Worm (Caenorhabditis elegans) whole organism, L1 larva: Measurements from ENCODE around the gene chil-5.

Source experiments
- alr-1 ChIP-seq: fragments of 200-800 bp; sonication (Bioruptor generic); optimal IDR thresholded peaks from 2 replicates; lab custom pipeline; 2018; ENCODE audit warnings: borderline replicate concordance, mild to moderate bottlenecking, missing genetic modification characterization, missing compliant biosample characterization
- aly-2 ChIP-seq: fragments of 150-350 bp; optimal IDR thresholded peaks from 2 replicates; lab custom pipeline; 2014; ENCODE audit warnings: missing biosample characterization, missing genetic modification characterization
- elt-3 ChIP-seq, 6 experiments: fragments of 150-350 bp in 1 of 6; sonication (generic microtip); optimal IDR thresholded peaks; 2 replicates each; lab custom pipeline; 2017 to 2018; ENCODE audit warnings: missing biosample characterization in 6 of 6, missing genetic modification characterization in 6 of 6, inconsistent platforms in 1 of 6
- lin-15B ChIP-seq: fragments of 150-350 bp; sonication (generic microtip); optimal IDR thresholded peaks from 3 replicates; lab custom pipeline; 2014; ENCODE audit warnings: missing biosample characterization, missing genetic modification characterization
- lsy-2 ChIP-seq, 2 experiments: fragments of 150-350 bp; optimal IDR thresholded peaks; 2 replicates each; lab custom pipeline; 2014; ENCODE audit warnings: missing biosample characterization in 2 of 2, missing genetic modification characterization in 2 of 2
- mep-1 ChIP-seq: fragments of 150-350 bp; optimal IDR thresholded peaks from 2 replicates; lab custom pipeline; 2014; ENCODE audit warnings: missing biosample characterization, missing genetic modification characterization
- sptf-1 ChIP-seq: fragments of 150-350 bp; optimal IDR thresholded peaks from 2 replicates; lab custom pipeline; 2014; ENCODE audit warnings: missing biosample characterization, missing genetic modification characterization
- tbx-2 ChIP-seq: sonication (generic microtip); optimal IDR thresholded peaks from 2 replicates; lab custom pipeline; 2016; ENCODE audit warnings: missing genetic modification characterization, missing compliant biosample characterization
- unc-30 ChIP-seq: sonication (generic microtip); optimal IDR thresholded peaks from 2 replicates; lab custom pipeline; 2017; ENCODE audit warnings: missing biosample characterization, missing genetic modification characterization

DNA sequence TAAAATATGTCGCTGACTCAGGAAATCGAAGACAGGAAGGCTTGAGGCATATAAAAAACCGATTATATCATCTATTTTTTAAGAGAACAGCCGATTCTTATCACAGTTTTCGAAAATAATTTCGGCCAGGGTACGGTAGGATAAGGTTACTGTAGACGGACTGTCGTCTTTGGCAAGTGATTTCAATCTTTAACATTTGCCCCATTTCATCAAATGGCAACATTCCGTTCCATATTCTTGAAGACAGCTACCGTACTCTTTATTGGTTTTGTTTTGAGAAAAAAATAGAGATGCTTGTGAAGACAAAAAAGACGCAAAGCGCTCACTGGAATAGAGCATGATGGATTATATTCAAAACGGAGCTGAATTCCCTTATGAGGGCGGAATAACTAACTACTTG lies 39.3 kb upstream of the chil-5 start:
- TF ChIP-seq lin-15B (tag; lab: Kevin White, UChicago) = no peak
- TF ChIP-seq lsy-2 (tag; optimal IDR thresholded peaks at IDR 0.05; lab: Kevin White, UChicago) = no peak
- TF ChIP-seq elt-3 (tag; optimal IDR thresholded peaks at IDR 0.05; lab: Kevin White, UChicago) = no peak
- no peak for TF ChIP-seq mep-1 (tag; lab: Kevin White, UChicago)
- no peak for TF ChIP-seq tbx-2 (tag; lab: Kevin White, UChicago)
- TF ChIP-seq aly-2 (tag; lab: Kevin White, UChicago) = no peak
- TF ChIP-seq alr-1 (tag; lab: Kevin White, UChicago) = no peak
- no peak for TF ChIP-seq unc-30 (tag; lab: Kevin White, UChicago)
- TF ChIP-seq sptf-1 (tag; lab: Kevin White, UChicago) = no peak
